Worm (Caenorhabditis elegans): Measurements from ENCODE around the gene nspe-3.

ce11 chrII:12621908-12622566 is 4.4 kb downstream of the nspe-3 start, which contains the start of gene nspe-8:
- TF ChIP-seq nhr-11 (tag; optimal IDR thresholded peaks at IDR 0.05) = no peak
- TF ChIP-seq unc-130 (tag; optimal IDR thresholded peaks at IDR 0.05) = no peak
- no peak for TF ChIP-seq hpl-2 (GFP tag; optimal IDR thresholded peaks at IDR 0.05)
- peak in 5 of 6 experiments; percentile 60 to 86 (median 75) for TF ChIP-seq elt-3 (tag; optimal IDR thresholded peaks at IDR 0.05)
- TF ChIP-seq aly-2 (tag; optimal IDR thresholded peaks at IDR 0.05) = no peak
